Fruit fly (Drosophila melanogaster) whole organism, embryonic: Measurements from ENCODE around the gene sac.

Source experiments
- Atf-2 ChIP-seq: fragments of 200-800 bp; sonication (Bioruptor generic); optimal IDR thresholded peaks from 2 replicates; lab custom pipeline; 2016; ENCODE audit warnings: missing biosample characterization, missing genetic modification characterization
- CG10431 ChIP-seq: fragments of 200-800 bp; sonication (Bioruptor generic); optimal IDR thresholded peaks from 3 replicates; lab custom pipeline; 2018; ENCODE audit warnings: missing biosample characterization, mild to moderate bottlenecking, missing genetic modification characterization
- CG10462 ChIP-seq: fragments of 200-800 bp; sonication (Bioruptor generic); optimal IDR thresholded peaks from 2 replicates; lab custom pipeline; 2016; ENCODE audit warnings: missing biosample characterization, missing genetic modification characterization
- CG11723 ChIP-seq: fragments of 200-800 bp; sonication (Bioruptor generic); optimal IDR thresholded peaks from 2 replicates; lab custom pipeline; 2017; ENCODE audit warnings: missing biosample characterization, mild to moderate bottlenecking, missing genetic modification characterization
- CG17328 ChIP-seq: fragments of 200-800 bp; sonication (Bioruptor generic); IDR thresholded peaks from 2 replicates; pipeline ENCODE4 v1.3.6; 2022; ENCODE audit warnings: missing biosample characterization, missing genetic modification characterization
- CG2116 ChIP-seq: fragments of 200-800 bp; sonication (Bioruptor generic); optimal IDR thresholded peaks from 3 replicates; lab custom pipeline; 2018; ENCODE audit warnings: missing biosample characterization, mild to moderate bottlenecking, missing genetic modification characterization
- CG3995 ChIP-seq: fragments of 200-800 bp; sonication (Bioruptor generic); optimal IDR thresholded peaks from 3 replicates; lab custom pipeline; 2016; ENCODE audit warnings: missing biosample characterization, missing genetic modification characterization
- CG4617 ChIP-seq: fragments of 200-800 bp; sonication (Bioruptor generic); optimal IDR thresholded peaks from 3 replicates; lab custom pipeline; 2016; ENCODE audit warnings: missing biosample characterization, missing genetic modification characterization, borderline replicate concordance
- CG4820 ChIP-seq: fragments of 200-800 bp; sonication (Bioruptor generic); optimal IDR thresholded peaks from 3 replicates; lab custom pipeline; 2016; ENCODE audit warnings: missing biosample characterization, missing genetic modification characterization
- CG6683 ChIP-seq: fragments of 200-800 bp; sonication (Bioruptor generic); optimal IDR thresholded peaks from 2 replicates; lab custom pipeline; 2017; ENCODE audit warnings: missing biosample characterization, mild to moderate bottlenecking, missing genetic modification characterization, missing genetic modification reagents
- CG7987 ChIP-seq: fragments of 200-800 bp; sonication (Bioruptor generic); optimal IDR thresholded peaks from 2 replicates; lab custom pipeline; 2018; ENCODE audit warnings: missing biosample characterization, mild to moderate bottlenecking, missing genetic modification characterization, moderate library complexity
- CG8944 ChIP-seq: fragments of 200-800 bp; sonication (Bioruptor generic); optimal IDR thresholded peaks from 3 replicates; lab custom pipeline; 2016; ENCODE audit warnings: missing biosample characterization, missing genetic modification characterization
- CG9215 ChIP-seq: fragments of 200-800 bp; sonication (Bioruptor generic); IDR thresholded peaks from 2 replicates; pipeline ENCODE4 v1.3.6; 2022; ENCODE audit warnings: missing biosample characterization, missing genetic modification characterization
- Drgx ChIP-seq: fragments of 200-800 bp; sonication (Bioruptor generic); IDR thresholded peaks from 2 replicates; pipeline ENCODE4 v1.3.6; 2022; ENCODE audit warnings: missing biosample characterization, missing genetic modification characterization
- Hey ChIP-seq: fragments of 200-800 bp; sonication (Bioruptor generic); optimal IDR thresholded peaks from 3 replicates; lab custom pipeline; 2018; ENCODE audit warnings: missing biosample characterization, mild to moderate bottlenecking, missing genetic modification characterization
- HmgZ ChIP-seq: fragments of 200-800 bp; sonication (Bioruptor generic); optimal IDR thresholded peaks from 2 replicates; lab custom pipeline; 2018; ENCODE audit warnings: missing biosample characterization, mild to moderate bottlenecking, missing genetic modification characterization
- Hr51 ChIP-seq, 2 experiments: fragments of 200-800 bp; sonication (Bioruptor generic); optimal IDR thresholded peaks; 2 replicates in 1 of 2; 3 replicates in 1 of 2; lab custom pipeline; 2016 to 2018; ENCODE audit warnings: missing biosample characterization in 2 of 2, missing genetic modification characterization in 2 of 2, mild to moderate bottlenecking in 1 of 2, moderate library complexity in 1 of 2
- Lhr ChIP-seq: fragments of 200-800 bp; sonication (Bioruptor generic); optimal IDR thresholded peaks from 3 replicates; lab custom pipeline; 2017; ENCODE audit warnings: mild to moderate bottlenecking, missing biosample characterization, missing genetic modification reagents, missing genetic modification characterization
- MBD-R2 ChIP-seq: fragments of 200-800 bp; sonication (Bioruptor generic); IDR thresholded peaks from 2 replicates; pipeline ENCODE4 v1.3.6; 2022; ENCODE audit warnings: missing biosample characterization, missing genetic modification characterization
- Med ChIP-seq: fragments of 200-800 bp; sonication (Bioruptor generic); peaks from one replicate; lab custom pipeline; 2016; ENCODE audit warnings: missing biosample characterization, missing genetic modification characterization, mild to moderate bottlenecking, inconsistent platforms, moderate library complexity
- NC2β ChIP-seq: fragments of 200-800 bp; sonication (Bioruptor generic); optimal IDR thresholded peaks from 2 replicates; lab custom pipeline; 2016; ENCODE audit warnings: missing biosample characterization, missing genetic modification characterization
- NFAT ChIP-seq: fragments of 200-800 bp; sonication (Bioruptor generic); IDR thresholded peaks from 2 replicates; pipeline ENCODE4 v1.3.6; 2022; ENCODE audit warnings: missing biosample characterization, missing genetic modification characterization
- Side ChIP-seq: fragments of 200-800 bp; sonication (Bioruptor generic); optimal IDR thresholded peaks from 2 replicates; lab custom pipeline; 2016; ENCODE audit warnings: missing biosample characterization, missing genetic modification characterization
- Trl ChIP-seq, 3 experiments: fragments of >200 bp in 2 of 3; fragments of 200-800 bp in 1 of 3; sonication (Bioruptor generic) in 1 of 3; optimal IDR thresholded peaks; 2 replicates in 1 of 3; 3 replicates in 2 of 3; lab custom pipeline; 2016 to 2017; ENCODE audit warnings: missing biosample characterization in 1 of 3, missing genetic modification characterization in 1 of 3
- Xbp1 ChIP-seq: fragments of 200-800 bp; sonication (Bioruptor generic); optimal IDR thresholded peaks from 3 replicates; lab custom pipeline; 2016; ENCODE audit warnings: missing biosample characterization, mild to moderate bottlenecking, missing genetic modification characterization
- Xrp1 ChIP-seq: fragments of 200-800 bp; sonication (Bioruptor generic); IDR thresholded peaks from 2 replicates; pipeline ENCODE4 v1.3.6; 2022; ENCODE audit warnings: missing biosample characterization, missing genetic modification characterization
- ato ChIP-seq: fragments of 200-800 bp; sonication (Bioruptor generic); IDR thresholded peaks from 2 replicates; pipeline ENCODE4 v1.3.6; 2022; ENCODE audit warnings: missing biosample characterization, missing genetic modification characterization; ENCODE audit not compliant: partially characterized antibody
- bbx ChIP-seq: fragments of 200-800 bp; sonication (Bioruptor generic); IDR thresholded peaks from 2 replicates; pipeline ENCODE4 v1.3.6; 2022; ENCODE audit warnings: missing biosample characterization, missing genetic modification characterization; ENCODE audit not compliant: partially characterized antibody
- caup ChIP-seq: fragments of 200-800 bp; sonication (Bioruptor generic); optimal IDR thresholded peaks from 3 replicates; lab custom pipeline; 2017; ENCODE audit warnings: missing biosample characterization, mild to moderate bottlenecking, missing genetic modification characterization, moderate library complexity; ENCODE audit not compliant: severe bottlenecking
- corto ChIP-seq: fragments of 200-800 bp; sonication (Bioruptor generic); optimal IDR thresholded peaks from 2 replicates; lab custom pipeline; 2016; ENCODE audit warnings: missing biosample characterization, mild to moderate bottlenecking, missing genetic modification characterization, moderate library complexity
- fd102C ChIP-seq: fragments of 200-800 bp; sonication (Bioruptor generic); optimal IDR thresholded peaks from 2 replicates; lab custom pipeline; 2018; ENCODE audit warnings: missing biosample characterization, mild to moderate bottlenecking, missing genetic modification characterization, moderate library complexity
- gce ChIP-seq: fragments of 200-800 bp; sonication (Bioruptor generic); IDR thresholded peaks from 3 replicates; pipeline ENCODE4 v1.3.6; 2022; ENCODE audit warnings: missing biosample characterization, missing genetic modification characterization
- hb ChIP-seq: fragments of 200-800 bp; sonication (Bioruptor generic); IDR thresholded peaks from 3 replicates; pipeline ENCODE4 v1.3.6; 2022; ENCODE audit warnings: missing biosample characterization, missing genetic modification characterization; ENCODE audit not compliant: partially characterized antibody
- her ChIP-seq: fragments of 200-800 bp; sonication (Bioruptor generic); optimal IDR thresholded peaks from 2 replicates; lab custom pipeline; 2016; ENCODE audit warnings: missing biosample characterization, missing genetic modification characterization
- kah ChIP-seq: fragments of 200-800 bp; sonication (Bioruptor generic); optimal IDR thresholded peaks from 2 replicates; lab custom pipeline; 2018; ENCODE audit warnings: missing biosample characterization, mild to moderate bottlenecking, missing genetic modification characterization
- kni ChIP-seq: fragments of 200-800 bp; sonication (Bioruptor generic); optimal IDR thresholded peaks from 3 replicates; lab custom pipeline; 2017; ENCODE audit warnings: mild to moderate bottlenecking, missing biosample characterization, missing genetic modification reagents, missing genetic modification characterization
- lab ChIP-seq: fragments of 200-800 bp; sonication (Bioruptor generic); optimal IDR thresholded peaks from 3 replicates; lab custom pipeline; 2017; ENCODE audit warnings: missing biosample characterization, missing genetic modification characterization, mild to moderate bottlenecking, moderate library complexity, missing genetic modification reagents
- mam ChIP-seq: fragments of 200-800 bp; sonication (Bioruptor generic); optimal IDR thresholded peaks from 3 replicates; lab custom pipeline; 2016; ENCODE audit warnings: missing biosample characterization, missing genetic modification characterization
- nau ChIP-seq: fragments of 200-800 bp; sonication (Bioruptor generic); optimal IDR thresholded peaks from 3 replicates; lab custom pipeline; 2017; ENCODE audit warnings: missing biosample characterization, mild to moderate bottlenecking, missing genetic modification characterization, missing genetic modification reagents
- nmo ChIP-seq: fragments of 200-800 bp; sonication (Bioruptor generic); optimal IDR thresholded peaks from 2 replicates; lab custom pipeline; 2018; ENCODE audit warnings: missing biosample characterization, mild to moderate bottlenecking, missing genetic modification characterization, moderate library complexity
- ranshi ChIP-seq: fragments of 200-800 bp; sonication (Bioruptor generic); IDR thresholded peaks from 2 replicates; pipeline ENCODE4 v1.3.6; 2022; ENCODE audit warnings: missing biosample characterization, missing genetic modification characterization
- sens-2 ChIP-seq: fragments of 200-800 bp; sonication (Bioruptor generic); IDR thresholded peaks from 2 replicates; pipeline ENCODE4 v1.3.6; 2022; ENCODE audit warnings: missing biosample characterization, missing genetic modification characterization
- sob ChIP-seq: fragments of 200-800 bp; sonication (Bioruptor generic); IDR thresholded peaks from 2 replicates; pipeline ENCODE4 v1.3.6; 2022; ENCODE audit warnings: missing biosample characterization, missing genetic modification characterization
- stc ChIP-seq: fragments of 200-800 bp; sonication (Bioruptor generic); IDR thresholded peaks from 2 replicates; pipeline ENCODE4 v1.3.6; 2022; ENCODE audit warnings: missing biosample characterization, missing genetic modification characterization
- vvl ChIP-seq: fragments of 200-800 bp; sonication (Bioruptor generic); IDR thresholded peaks from 2 replicates; pipeline ENCODE4 v1.3.6; 2022; ENCODE audit warnings: missing biosample characterization, missing genetic modification characterization
- zen ChIP-seq: fragments of 200-800 bp; sonication (Bioruptor generic); optimal IDR thresholded peaks from 3 replicates; lab custom pipeline; 2018; ENCODE audit warnings: missing biosample characterization, mild to moderate bottlenecking, missing genetic modification characterization, moderate library complexity
- zfh1 ChIP-seq: fragments of 200-800 bp; sonication (Bioruptor generic); IDR thresholded peaks from 3 replicates; pipeline ENCODE4 v1.3.6; 2022; ENCODE audit warnings: missing biosample characterization, missing genetic modification characterization

The sac gene

dm6 chr3R:4453213-4453956, 27.2 kb upstream of the sac start (continued):
- TF ChIP-seq Trl (optimal IDR thresholded peaks at IDR 0.05; lab: Kevin White, UChicago) (peak; percentile 98 to 99), Trl (GFP tag; optimal IDR thresholded peaks at IDR 0.05; lab: Kevin White, UChicago) (peak; percentile 74), sob (GFP tag; lab: Robert Waterston, UW) (0 out of 2 replicates have a peak, but pooled peaks have one; percentile 19), CG4617 (GFP tag; lab: Kevin White, UChicago) (no peak), CG7987 (GFP tag; lab: Kevin White, UChicago) (no peak), NFAT (GFP tag; lab: Robert Waterston, UW) (0 out of 2 replicates have a peak, but pooled peaks have one; percentile 28), nau (peak; percentile 57), Side (GFP tag; lab: Kevin White, UChicago) (peak; percentile 14), Drgx (GFP tag; lab: Robert Waterston, UW) (0 out of 2 replicates have a peak, but pooled peaks have one; percentile 21), ranshi (GFP tag; lab: Robert Waterston, UW) (peak; percentile 33; the same call in 1 of the 2 replicates), CG8944 (GFP tag; lab: Kevin White, UChicago) (no peak), Hr51 (GFP tag; optimal IDR thresholded peaks at IDR 0.05; lab: Kevin White, UChicago) (peak in 1 of 2 experiments; percentile 10), CG4820 (GFP tag; lab: Kevin White, UChicago) (no peak), her (GFP tag; lab: Kevin White, UChicago) (peak; percentile 10), CG2116 (GFP tag; lab: Kevin White, UChicago) (peak; percentile 33), corto (peak; percentile 80), kah (peak; percentile 36), CG9215 (no peak), NC2β (peak; percentile 25), HmgZ (tag; lab: Kevin White, UChicago) (peak; percentile 41), MBD-R2 (GFP tag; lab: Robert Waterston, UW) (peak; percentile 73), zen (tag; lab: Kevin White, UChicago) (peak; percentile 32), Med (GFP tag; lab: Kevin White, UChicago) (peak; percentile 87), mam (no peak), nmo (GFP tag; lab: Kevin White, UChicago) (no peak), zfh1 (GFP tag; lab: Robert Waterston, UW) (0 out of 3 replicates have a peak, but pooled peaks have one; percentile 15), CG17328 (GFP tag; lab: Robert Waterston, UW) (peak; percentile 50; the same call in 1 of the 2 replicates), bbx (peak; percentile 59), Atf-2 (GFP tag; lab: Kevin White, UChicago) (no peak), CG6683 (GFP tag; lab: Kevin White, UChicago) (peak; percentile 34), vvl (GFP tag; lab: Robert Waterston, UW) (peak; percentile 51), hb (GFP tag; lab: Robert Waterston, UW) (0 out of 3 replicates have a peak, but pooled peaks have one; percentile 11), Lhr (GFP tag; lab: Kevin White, UChicago) (peak; percentile 34), lab (GFP tag; lab: Kevin White, UChicago) (peak; percentile 51), CG11723 (GFP tag; lab: Kevin White, UChicago) (peak; percentile 30), CG10431 (peak; percentile 73), CG3995 (peak; percentile 62), CG10462 (GFP tag; lab: Kevin White, UChicago) (no peak), fd102C (GFP tag; lab: Kevin White, UChicago) (no peak), Xbp1 (no peak), sens-2 (GFP tag; lab: Robert Waterston, UW) (peak; percentile 34; the same call in 1 of the 2 replicates), caup (peak; percentile 4), Hey (tag; lab: Kevin White, UChicago) (peak; percentile 1), stc (GFP tag; lab: Robert Waterston, UW) (peak; percentile 41; the same call in 1 of the 2 replicates), kni (GFP tag; lab: Kevin White, UChicago) (peak; percentile 91), gce (GFP tag; lab: Robert Waterston, UW) (peak; percentile 43; the same call in 1 of the 3 replicates), ato (GFP tag; lab: Robert Waterston, UW) (peak; percentile 55; the same call in 1 of the 2 replicates), Xrp1 (GFP tag; lab: Robert Waterston, UW) (peak; percentile 33; the same call in 1 of the 2 replicates)
